Fruit fly (Drosophila melanogaster): ENCODE measurements around the gene Nhe3.

The Nhe3 gene

dm6 chr2L:6708997-6709662 lies 25.0 kb upstream of the Nhe3 start, which contains the start of gene Tsp (continued):
- TF ChIP-seq CG8765 (GFP tag; IDR thresholded peaks at IDR 0.05) (no peak), CG3407 (GFP tag; optimal IDR thresholded peaks at IDR 0.05) (no peak), CG7357 (GFP tag; IDR thresholded peaks at IDR 0.05) (no peak), dmrt11E (tag; optimal IDR thresholded peaks at IDR 0.05) (no peak), H2.0 (GFP tag; IDR thresholded peaks at IDR 0.05) (no peak), CG5180 (GFP tag; optimal IDR thresholded peaks at IDR 0.05) (peak; percentile 59), maf-S (GFP tag; optimal IDR thresholded peaks at IDR 0.05) (no peak), Fer1 (GFP tag; optimal IDR thresholded peaks at IDR 0.05) (no peak), ash1 (GFP tag; optimal IDR thresholded peaks at IDR 0.05) (no peak), zen2 (GFP tag; IDR thresholded peaks at IDR 0.05; ENCODE audit: partially characterized antibody) (no peak), Nf-YB (GFP tag; optimal IDR thresholded peaks at IDR 0.05) (no peak), otp (GFP tag; IDR thresholded peaks at IDR 0.05) (0 out of 3 replicates have a peak, but pooled peaks have one; percentile 4), nau (GFP tag; optimal IDR thresholded peaks at IDR 0.05) (no peak), CG10147 (GFP tag; optimal IDR thresholded peaks at IDR 0.05) (no peak), Meics (GFP tag; optimal IDR thresholded peaks at IDR 0.05) (peak; percentile 17), cwo (GFP tag; optimal IDR thresholded peaks at IDR 0.05) (peak; percentile 66), CG7786 (GFP tag; optimal IDR thresholded peaks at IDR 0.05) (no peak), CG31441 (GFP tag; IDR thresholded peaks at IDR 0.05) (0 out of 2 replicates have a peak, but pooled peaks have one; percentile 10), CG11085 (GFP tag; IDR thresholded peaks at IDR 0.05) (no peak), Neu2 (GFP tag; optimal IDR thresholded peaks at IDR 0.05; ENCODE audit: borderline replicate concordance) (peak; percentile 44), CG33213 (GFP tag; optimal IDR thresholded peaks at IDR 0.05) (no peak), NK7.1 (GFP tag; optimal IDR thresholded peaks at IDR 0.05) (no peak), ken (GFP tag; IDR thresholded peaks at IDR 0.05) (no peak), CG4360 (GFP tag; IDR thresholded peaks at IDR 0.05) (peak; percentile 93), CG7928 (GFP tag; optimal IDR thresholded peaks at IDR 0.05) (no peak), YL-1 (GFP tag; optimal IDR thresholded peaks at IDR 0.05) (no peak), tx (GFP tag; optimal IDR thresholded peaks at IDR 0.05) (no peak), CG32772 (GFP tag; IDR thresholded peaks at IDR 0.05) (no peak), schlank (tag; optimal IDR thresholded peaks at IDR 0.05) (no peak), CG10366 (GFP tag; IDR thresholded peaks at IDR 0.05) (no peak), CG8924 (tag; optimal IDR thresholded peaks at IDR 0.05) (no peak), gfzf (GFP tag; optimal IDR thresholded peaks at IDR 0.05) (peak; percentile 32), CG8290 (GFP tag; optimal IDR thresholded peaks at IDR 0.05) (peak; percentile 5), CG8290 (tag; optimal IDR thresholded peaks at IDR 0.05) (no peak), crol (GFP tag; IDR thresholded peaks at IDR 0.05) (no peak), Six4 (GFP tag; optimal IDR thresholded peaks at IDR 0.05) (no peak), TFAM (GFP tag; optimal IDR thresholded peaks at IDR 0.05) (no peak), Bgb (GFP tag; IDR thresholded peaks at IDR 0.05; ENCODE audit: partially characterized antibody) (0 out of 2 replicates have a peak, but pooled peaks have one; percentile 18), D19B (GFP tag; optimal IDR thresholded peaks at IDR 0.05) (no peak), CG10543 (GFP tag; optimal IDR thresholded peaks at IDR 0.05) (no peak), CG13894 (tag; optimal IDR thresholded peaks at IDR 0.05) (peak; percentile 13), Med (GFP tag) (peak; percentile 38), CG11456 (GFP tag; IDR thresholded peaks at IDR 0.05) (no peak), CG3995 (GFP tag; optimal IDR thresholded peaks at IDR 0.05) (no peak), ind (GFP tag; optimal IDR thresholded peaks at IDR 0.05) (no peak), insv (GFP tag; optimal IDR thresholded peaks at IDR 0.05) (no peak), CG9876 (GFP tag; optimal IDR thresholded peaks at IDR 0.05) (no peak), HHEX (GFP tag; optimal IDR thresholded peaks at IDR 0.05) (no peak), CG12769 (tag; optimal IDR thresholded peaks at IDR 0.05) (peak; percentile 82), CG9932 (GFP tag; IDR thresholded peaks at IDR 0.05) (no peak), CG11247 (GFP tag; IDR thresholded peaks at IDR 0.05) (no peak)
